Worm (Caenorhabditis elegans) whole organism, L3 larva: Measurements from ENCODE around the gene tbb-6.

Source experiments
- ama-1 ChIP-seq: fragments of 150-350 bp; optimal IDR thresholded peaks from 2 replicates; lab custom pipeline; 2018
- fos-1 ChIP-seq: fragments of 150-350 bp; optimal IDR thresholded peaks from 2 replicates; lab custom pipeline; 2014; ENCODE audit warnings: missing biosample characterization, missing genetic modification characterization
- jun-1 ChIP-seq: fragments of 150-350 bp; optimal IDR thresholded peaks from 2 replicates; lab custom pipeline; 2014; ENCODE audit warnings: missing biosample characterization, missing genetic modification reagents, missing genetic modification characterization
- nhr-11 ChIP-seq: fragments of 150-350 bp; optimal IDR thresholded peaks from 2 replicates; lab custom pipeline; 2014; ENCODE audit warnings: missing biosample characterization, missing genetic modification characterization

DNA sequence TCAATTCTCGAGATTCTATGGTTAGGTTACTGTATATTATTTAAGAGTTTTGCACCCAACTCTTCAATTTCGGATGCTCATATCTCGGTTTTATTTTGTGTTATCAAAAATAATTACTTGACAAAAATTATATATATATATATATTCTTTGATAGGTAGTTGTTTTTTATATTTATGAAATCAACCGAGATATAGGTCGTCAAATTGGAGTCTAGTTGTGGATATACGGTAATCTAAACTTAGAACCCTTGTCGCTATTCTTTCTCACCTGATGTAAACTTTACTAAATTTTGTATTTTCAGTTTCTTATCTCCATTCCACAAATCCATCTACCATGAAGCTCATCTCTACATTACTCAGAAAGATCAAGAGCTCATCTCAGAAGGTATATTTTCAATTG lies 21.9 kb downstream of the tbb-6 start, which contains the start of gene F55C5.10:
- TF ChIP-seq ama-1 (lab: Kevin White, UChicago): no peak
- no peak for TF ChIP-seq jun-1 (tag; lab: Kevin White, UChicago)
- TF ChIP-seq nhr-11 (tag; lab: Kevin White, UChicago): no peak
- TF ChIP-seq fos-1 (tag; lab: Kevin White, UChicago): no peak
